Worm (Caenorhabditis elegans): ENCODE measurements around the gene vha-2.

The vha-2 gene

ce11 chrIII:9808179-9808578, 26.2 kb downstream of the vha-2 start, which contains the start of gene gtap-2:
Gene gtap-2, plus strand, starts transcription at chrIII:9808544.
- TF ChIP-seq lsy-2 (tag; optimal IDR thresholded peaks at IDR 0.05) (peak in 1 of 2 experiments; percentile 37), hif-1 (tag; optimal IDR thresholded peaks at IDR 0.05) (peak in 1 of 2 experiments; percentile 54), egl-27 (tag; optimal IDR thresholded peaks at IDR 0.05) (no peak), unc-39 (tag; optimal IDR thresholded peaks at IDR 0.05) (no peak), mes-2 (tag; optimal IDR thresholded peaks at IDR 0.05; ENCODE audit: poor library complexity, severe bottlenecking) (peak; percentile 35), hlh-30 (tag; optimal IDR thresholded peaks at IDR 0.05; ENCODE audit: insufficient read depth) (peak; percentile 9), lin-38 (GFP tag; IDR thresholded peaks at IDR 0.05) (peak; percentile 53), lin-1 (GFP tag; IDR thresholded peaks at IDR 0.05) (no peak), dve-1 (tag; optimal IDR thresholded peaks at IDR 0.05; ENCODE audit: insufficient read depth) (peak; percentile 3), mxl-3 (GFP tag; optimal IDR thresholded peaks at IDR 0.05) (no peak), mdl-1 (tag; optimal IDR thresholded peaks at IDR 0.05) (no peak), nhr-11 (tag; optimal IDR thresholded peaks at IDR 0.05) (no peak), T20F7.1 (GFP tag; optimal IDR thresholded peaks at IDR 0.05) (peak; percentile 37)

ce11 chrIII:9813146-9813545, 31.2 kb downstream of the vha-2 start, which contains the start of gene ZK632.14:
Gene ZK632.14, plus strand, starts transcription at chrIII:9813446.
- TF ChIP-seq T26A8.4 (GFP tag; IDR thresholded peaks at IDR 0.05), result 0 out of 2 replicates have a peak, but pooled peaks have one; percentile 13
- no peak for TF ChIP-seq ceh-32 (tag; optimal IDR thresholded peaks at IDR 0.05; ENCODE audit: poor library complexity)

ce11 chrIII:9817087-9817612, 35.2 kb downstream of the vha-2 start, which contains the start of gene cnx-1:
Gene cnx-1, minus strand, starts transcription at chrIII:9817137.
- TF ChIP-seq mxl-3 (GFP tag; optimal IDR thresholded peaks at IDR 0.05) (peak; percentile 45), dve-1 (tag; optimal IDR thresholded peaks at IDR 0.05; ENCODE audit: insufficient read depth) (peak; percentile 22), daf-16 (GFP tag; optimal IDR thresholded peaks at IDR 0.05) (no peak), daf-16 (tag; optimal IDR thresholded peaks at IDR 0.05) (no peak), lsy-2 (tag; optimal IDR thresholded peaks at IDR 0.05) (peak in 1 of 2 experiments; percentile 52), F49E8.2 (tag; optimal IDR thresholded peaks at IDR 0.05; ENCODE audit: borderline replicate concordance) (no peak), nhr-11 (tag; optimal IDR thresholded peaks at IDR 0.05) (peak; percentile 30), madf-5 (GFP tag; IDR thresholded peaks at IDR 0.05) (no peak), F44E2.7 (GFP tag; IDR thresholded peaks at IDR 0.05) (0 out of 2 replicates have a peak, but pooled peaks have one; percentile 22), aha-1 (tag) (peak; percentile 84), madf-9 (GFP tag; conservative IDR thresholded peaks at IDR 0.05) (no peak), nhr-6 (tag; optimal IDR thresholded peaks at IDR 0.05) (peak; percentile 63), nhr-28 (tag; optimal IDR thresholded peaks at IDR 0.05) (no peak), daf-19 (GFP tag; conservative IDR thresholded peaks at IDR 0.05) (no peak), nhr-41 (GFP tag; IDR thresholded peaks at IDR 0.05) (no peak), mdl-1 (tag; optimal IDR thresholded peaks at IDR 0.05) (peak in 1 of 2 experiments; percentile 31), pha-4 (GFP tag; IDR thresholded peaks at IDR 0.05) (no peak), pha-4 (tag; optimal IDR thresholded peaks at IDR 0.05) (peak; percentile 58), hlh-11 (tag; optimal IDR thresholded peaks at IDR 0.05) (peak; percentile 16), php-3 (GFP tag; IDR thresholded peaks at IDR 0.05) (no peak), rbr-2 (tag; optimal IDR thresholded peaks at IDR 0.05) (peak; percentile 33), egl-43 (GFP tag; IDR thresholded peaks at IDR 0.05) (peak; percentile 55; the same call in 1 of the 2 replicates), mes-2 (tag; optimal IDR thresholded peaks at IDR 0.05; ENCODE audit: poor library complexity, severe bottlenecking) (peak; percentile 41), mep-1 (tag; optimal IDR thresholded peaks at IDR 0.05) (peak; percentile 43), ceh-28 (tag; optimal IDR thresholded peaks at IDR 0.05) (peak; percentile 28)

DNA sequence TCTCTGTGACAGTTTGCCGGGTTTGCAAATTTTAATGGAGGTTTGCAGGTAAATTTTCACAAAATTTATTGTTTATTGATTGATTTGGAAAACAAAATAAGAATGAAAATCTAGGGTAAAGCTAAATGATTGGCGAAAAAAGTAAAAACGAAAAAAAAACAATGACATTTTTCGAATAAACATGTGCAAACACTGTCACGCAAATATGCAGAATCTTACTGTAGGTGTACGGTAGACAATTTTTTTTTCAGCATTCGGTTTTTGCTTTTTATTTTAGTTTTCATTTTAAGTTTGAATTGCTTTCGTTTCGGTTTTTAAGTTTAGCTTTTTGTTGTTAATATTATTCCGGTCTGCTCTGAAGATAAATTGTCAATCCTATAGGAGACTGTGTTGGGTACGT, 35.9 kb downstream of the vha-2 start:
- TF ChIP-seq lin-39 (tag; optimal IDR thresholded peaks at IDR 0.05) (no peak), lsy-2 (tag; optimal IDR thresholded peaks at IDR 0.05) (peak in 1 of 2 experiments; percentile 79), daf-8 (GFP tag; IDR thresholded peaks at IDR 0.05) (no peak), mxl-2 (GFP tag; conservative IDR thresholded peaks at IDR 0.05) (no peak), dpl-1 (GFP tag; optimal IDR thresholded peaks at IDR 0.05) (no peak), nhr-237 (tag; optimal IDR thresholded peaks at IDR 0.05) (no peak), cey-2 (tag; optimal IDR thresholded peaks at IDR 0.05; ENCODE audit: borderline replicate concordance, insufficient read depth) (no peak), duxl-1 (tag; optimal IDR thresholded peaks at IDR 0.05; ENCODE audit: poor library complexity) (no peak), php-3 (GFP tag; IDR thresholded peaks at IDR 0.05) (no peak), nhr-77 (tag; optimal IDR thresholded peaks at IDR 0.05) (no peak), ceh-28 (tag; optimal IDR thresholded peaks at IDR 0.05) (no peak), unc-130 (GFP tag; optimal IDR thresholded peaks at IDR 0.05) (peak; percentile 34), lin-13 (GFP tag; optimal IDR thresholded peaks at IDR 0.05) (no peak), nhr-6 (tag; optimal IDR thresholded peaks at IDR 0.05) (no peak), saeg-2 (GFP tag; IDR thresholded peaks at IDR 0.05) (no peak)

Measured in whole organism, L4 larva.